Fruit fly (Drosophila melanogaster): ENCODE measurements around the gene eIF3l.

- TF ChIP-seq usp (GFP tag; optimal IDR thresholded peaks at IDR 0.05) (no peak), fru (GFP tag; optimal IDR thresholded peaks at IDR 0.05) (peak; percentile 69), N (GFP tag; optimal IDR thresholded peaks at IDR 0.05) (no peak), pan (optimal IDR thresholded peaks at IDR 0.05) (no peak), rgr (GFP tag; optimal IDR thresholded peaks at IDR 0.05) (peak; percentile 74), br (GFP tag; optimal IDR thresholded peaks at IDR 0.05) (peak; percentile 36)
Measured at dm6 chr3L:12136630-12137029, 9.3 kb downstream of the eIF3l start, which contains the start of the genes CG5645 and Atg12.
